ENCODE assay signal across 2 fruit fly cellular contexts in genomic region chr3L:5182255-5182993, dm6.
TF ChIP-seq lines count a peak whose summit lies in the region.

No protein-coding gene starts in this region.

TF ChIP-seq in whole organism, embryonic, 481 proteins besides CTCF, POLR2A, EP300 and RAD21 (continued from another document and continues in another):
- no peak for TF ChIP-seq CG14965 (GFP tag; optimal IDR thresholded peaks at IDR 0.05; lab: Kevin White, UChicago; ENCODE audit: borderline replicate concordance)
- peak; percentile 43 for TF ChIP-seq caup (GFP tag; optimal IDR thresholded peaks at IDR 0.05; lab: Kevin White, UChicago; ENCODE audit: severe bottlenecking)
- TF ChIP-seq her (GFP tag; optimal IDR thresholded peaks at IDR 0.05; lab: Kevin White, UChicago) = no peak
- TF ChIP-seq ci (GFP tag; IDR thresholded peaks at IDR 0.05; lab: Robert Waterston, UW) = peak; percentile 53; the same call in 1 of the 3 replicates
- peak; percentile 17 for TF ChIP-seq CG1233 (GFP tag; optimal IDR thresholded peaks at IDR 0.05; lab: Kevin White, UChicago)
- peak; percentile 85 for TF ChIP-seq sens (GFP tag; lab: Kevin White, UChicago)
- peak; percentile 28; the same call in 1 of the 2 replicates for TF ChIP-seq Ada2b (GFP tag; IDR thresholded peaks at IDR 0.05; lab: Robert Waterston, UW)
- TF ChIP-seq ro (GFP tag; IDR thresholded peaks at IDR 0.05; lab: Robert Waterston, UW) = no peak
- TF ChIP-seq Blimp-1 (GFP tag; optimal IDR thresholded peaks at IDR 0.05; lab: Kevin White, UChicago) = peak; percentile 41
- peak; percentile 17 for TF ChIP-seq bcd (GFP tag; optimal IDR thresholded peaks at IDR 0.05; lab: Kevin White, UChicago)
- peak; percentile 77 for TF ChIP-seq lab (GFP tag; optimal IDR thresholded peaks at IDR 0.05; lab: Kevin White, UChicago)
- peak; percentile 44 for TF ChIP-seq Asciz (GFP tag; optimal IDR thresholded peaks at IDR 0.05; lab: Kevin White, UChicago)
- peak in 1 of 2 experiments; percentile 52 for TF ChIP-seq bsh (GFP tag; optimal IDR thresholded peaks at IDR 0.05; lab: Kevin White, UChicago)
- TF ChIP-seq CG32772 (GFP tag; IDR thresholded peaks at IDR 0.05; lab: Robert Waterston, UW) = no peak
- peak; percentile 75 for TF ChIP-seq Hmr (GFP tag; optimal IDR thresholded peaks at IDR 0.05; lab: Kevin White, UChicago)
- TF ChIP-seq kah (GFP tag; optimal IDR thresholded peaks at IDR 0.05; lab: Kevin White, UChicago) = no peak
- peak; percentile 26 for TF ChIP-seq HHEX (GFP tag; optimal IDR thresholded peaks at IDR 0.05; lab: Kevin White, UChicago)
- TF ChIP-seq CG31388 (GFP tag; optimal IDR thresholded peaks at IDR 0.05; lab: Kevin White, UChicago) = no peak
- TF ChIP-seq E2f2 (GFP tag; IDR thresholded peaks at IDR 0.05; lab: Robert Waterston, UW) = peak; percentile 31; the same call in 1 of the 2 replicates
- TF ChIP-seq pb (GFP tag; optimal IDR thresholded peaks at IDR 0.05; lab: Kevin White, UChicago) = peak; percentile 24
- peak; percentile 8 for TF ChIP-seq sqz (GFP tag; optimal IDR thresholded peaks at IDR 0.05; lab: Kevin White, UChicago)
- no peak for TF ChIP-seq Awh (GFP tag; IDR thresholded peaks at IDR 0.05; lab: Robert Waterston, UW)
- TF ChIP-seq psq (GFP tag; optimal IDR thresholded peaks at IDR 0.05; lab: Kevin White, UChicago) = no peak
- TF ChIP-seq ind (GFP tag; optimal IDR thresholded peaks at IDR 0.05; lab: Kevin White, UChicago) = peak; percentile 27
- TF ChIP-seq GATAe (GFP tag; conservative IDR thresholded peaks at IDR 0.05; lab: Robert Waterston, UW) = no peak
- TF ChIP-seq Dfd (GFP tag; optimal IDR thresholded peaks at IDR 0.05; lab: Kevin White, UChicago) = no peak
- no peak for TF ChIP-seq CG13287 (GFP tag; IDR thresholded peaks at IDR 0.05; lab: Robert Waterston, UW; ENCODE audit: partially characterized antibody)
- peak; percentile 41 for TF ChIP-seq CG8388 (GFP tag; optimal IDR thresholded peaks at IDR 0.05; lab: Kevin White, UChicago)
- TF ChIP-seq CG15011 (GFP tag; optimal IDR thresholded peaks at IDR 0.05; lab: Kevin White, UChicago) = peak; percentile 7
- TF ChIP-seq bab2 (GFP tag; optimal IDR thresholded peaks at IDR 0.05; lab: Kevin White, UChicago) = peak; percentile 17
- TF ChIP-seq zf30C (GFP tag; optimal IDR thresholded peaks at IDR 0.05; lab: Kevin White, UChicago) = peak; percentile 28
- peak; percentile 52 for TF ChIP-seq CG1603 (tag; optimal IDR thresholded peaks at IDR 0.05; lab: Kevin White, UChicago)
- TF ChIP-seq lmd (GFP tag; IDR thresholded peaks at IDR 0.05; lab: Robert Waterston, UW) = peak; percentile 36
- TF ChIP-seq chif (GFP tag; optimal IDR thresholded peaks at IDR 0.05; lab: Kevin White, UChicago) = no peak
- TF ChIP-seq CG9817 (tag; optimal IDR thresholded peaks at IDR 0.05; lab: Kevin White, UChicago) = peak; percentile 28
- TF ChIP-seq Dbx (GFP tag; IDR thresholded peaks at IDR 0.05; lab: Robert Waterston, UW) = peak; percentile 56; the same call in 1 of the 3 replicates
- TF ChIP-seq Poxn (GFP tag; IDR thresholded peaks at IDR 0.05; lab: Robert Waterston, UW) = no peak
- peak; percentile 5 for TF ChIP-seq Bteb2 (GFP tag; optimal IDR thresholded peaks at IDR 0.05; lab: Kevin White, UChicago)
- TF ChIP-seq D19A (tag; optimal IDR thresholded peaks at IDR 0.05; lab: Kevin White, UChicago) = peak; percentile 14
- TF ChIP-seq Fer3 (tag; optimal IDR thresholded peaks at IDR 0.05; lab: Kevin White, UChicago) = peak; percentile 36
- peak; percentile 24 for TF ChIP-seq ewg (GFP tag; optimal IDR thresholded peaks at IDR 0.05; lab: Kevin White, UChicago)
- no peak for TF ChIP-seq MESR4 (GFP tag; optimal IDR thresholded peaks at IDR 0.05; lab: Kevin White, UChicago)
- peak; percentile 59 for TF ChIP-seq CG7839 (tag; optimal IDR thresholded peaks at IDR 0.05; lab: Kevin White, UChicago)
- TF ChIP-seq slou (GFP tag; optimal IDR thresholded peaks at IDR 0.05; lab: Kevin White, UChicago) = peak; percentile 20
- peak; percentile 31 for TF ChIP-seq CG6683 (GFP tag; optimal IDR thresholded peaks at IDR 0.05; lab: Kevin White, UChicago)
- TF ChIP-seq CG12391 (tag; optimal IDR thresholded peaks at IDR 0.05; lab: Kevin White, UChicago) = peak; percentile 57
- no peak for TF ChIP-seq run (tag; optimal IDR thresholded peaks at IDR 0.05; lab: Kevin White, UChicago)
- no peak for TF ChIP-seq dmrt11E (tag; optimal IDR thresholded peaks at IDR 0.05; lab: Kevin White, UChicago)
- TF ChIP-seq CG9932 (GFP tag; IDR thresholded peaks at IDR 0.05; lab: Robert Waterston, UW) = peak; percentile 33; the same call in 1 of the 2 replicates
- TF ChIP-seq CG18764 (GFP tag; optimal IDR thresholded peaks at IDR 0.05; lab: Kevin White, UChicago) = no peak
- peak; percentile 24 for TF ChIP-seq CG10267 (tag; optimal IDR thresholded peaks at IDR 0.05; lab: Kevin White, UChicago)
- peak; percentile 10 for TF ChIP-seq Camta (GFP tag; optimal IDR thresholded peaks at IDR 0.05; lab: Kevin White, UChicago)
- TF ChIP-seq Rfx (GFP tag; IDR thresholded peaks at IDR 0.05; lab: Robert Waterston, UW) = peak; percentile 55
- no peak for TF ChIP-seq CG11247 (GFP tag; IDR thresholded peaks at IDR 0.05; lab: Robert Waterston, UW)
- peak; percentile 38 for TF ChIP-seq phol (tag; optimal IDR thresholded peaks at IDR 0.05; lab: Kevin White, UChicago)
- peak; percentile 39 for TF ChIP-seq Hr3 (GFP tag; optimal IDR thresholded peaks at IDR 0.05; lab: Kevin White, UChicago)
- TF ChIP-seq vvl (GFP tag; IDR thresholded peaks at IDR 0.05; lab: Robert Waterston, UW) = peak; percentile 77
- no peak for TF ChIP-seq cad (GFP tag; optimal IDR thresholded peaks at IDR 0.05; lab: Kevin White, UChicago)
- no peak for TF ChIP-seq HmgZ (tag; optimal IDR thresholded peaks at IDR 0.05; lab: Kevin White, UChicago)
- TF ChIP-seq nom (GFP tag; optimal IDR thresholded peaks at IDR 0.05; lab: Kevin White, UChicago) = no peak
- TF ChIP-seq unpg (GFP tag; optimal IDR thresholded peaks at IDR 0.05; lab: Kevin White, UChicago) = peak; percentile 38
- TF ChIP-seq NC2β (GFP tag; optimal IDR thresholded peaks at IDR 0.05; lab: Kevin White, UChicago) = no peak
- no peak for TF ChIP-seq nerfin-2 (GFP tag; IDR thresholded peaks at IDR 0.05; lab: Robert Waterston, UW; ENCODE audit: partially characterized antibody)
- peak; percentile 52 for TF ChIP-seq CG6689 (GFP tag; IDR thresholded peaks at IDR 0.05; lab: Robert Waterston, UW)
- TF ChIP-seq CG1647 (GFP tag; optimal IDR thresholded peaks at IDR 0.05; lab: Kevin White, UChicago) = no peak
- TF ChIP-seq fd102C (GFP tag; optimal IDR thresholded peaks at IDR 0.05; lab: Kevin White, UChicago) = no peak

TF ChIP-seq in whole organism, prepupa, 60 proteins besides CTCF, POLR2A, EP300 and RAD21 (continued from another document):
- TF ChIP-seq CG16779 (tag; optimal IDR thresholded peaks at IDR 0.05; lab: Kevin White, UChicago) (no peak), Sox15 (GFP tag; optimal IDR thresholded peaks at IDR 0.05; lab: Kevin White, UChicago) (no peak), CG15336 (GFP tag; IDR thresholded peaks at IDR 0.05; lab: Robert Waterston, UW) (peak; percentile 33; the same call in 1 of the 2 replicates), CG8632 (GFP tag; optimal IDR thresholded peaks at IDR 0.05; lab: Kevin White, UChicago) (peak; percentile 27), Hr4 (GFP tag; optimal IDR thresholded peaks at IDR 0.05; lab: Kevin White, UChicago) (peak; percentile 0), spab (GFP tag; optimal IDR thresholded peaks at IDR 0.05; lab: Kevin White, UChicago) (peak; percentile 29), Ets21C (GFP tag; optimal IDR thresholded peaks at IDR 0.05; lab: Kevin White, UChicago) (peak; percentile 16), Blimp-1 (GFP tag; optimal IDR thresholded peaks at IDR 0.05; lab: Kevin White, UChicago) (no peak), CG10631 (GFP tag; optimal IDR thresholded peaks at IDR 0.05; lab: Kevin White, UChicago) (peak; percentile 22), CG6792 (GFP tag; optimal IDR thresholded peaks at IDR 0.05; lab: Kevin White, UChicago) (peak; percentile 43), CG8319 (GFP tag; optimal IDR thresholded peaks at IDR 0.05; lab: Kevin White, UChicago) (peak; percentile 44), CG9139 (GFP tag; optimal IDR thresholded peaks at IDR 0.05; lab: Kevin White, UChicago) (no peak), dsx (GFP tag; optimal IDR thresholded peaks at IDR 0.05; lab: Kevin White, UChicago; ENCODE audit: poor library complexity, severe bottlenecking) (no peak), salr (GFP tag; optimal IDR thresholded peaks at IDR 0.05; lab: Kevin White, UChicago) (peak in 1 of 2 experiments; percentile 28), CG3032 (tag; optimal IDR thresholded peaks at IDR 0.05; lab: Kevin White, UChicago) (peak; percentile 20), OdsH (GFP tag; optimal IDR thresholded peaks at IDR 0.05; lab: Kevin White, UChicago) (peak; percentile 45), CG3919 (GFP tag; optimal IDR thresholded peaks at IDR 0.05; lab: Kevin White, UChicago) (peak; percentile 36), pdm3 (GFP tag; optimal IDR thresholded peaks at IDR 0.05; lab: Kevin White, UChicago) (peak; percentile 40), lz (GFP tag; optimal IDR thresholded peaks at IDR 0.05; lab: Kevin White, UChicago) (peak; percentile 23), esn (GFP tag; optimal IDR thresholded peaks at IDR 0.05; lab: Kevin White, UChicago) (peak; percentile 40), Ets96B (tag; optimal IDR thresholded peaks at IDR 0.05; lab: Kevin White, UChicago) (peak; percentile 20), CG6163 (GFP tag; IDR thresholded peaks at IDR 0.05; lab: Robert Waterston, UW) (0 out of 3 replicates have a peak, but pooled peaks have one; percentile 39), CG34406 (GFP tag; optimal IDR thresholded peaks at IDR 0.05; lab: Kevin White, UChicago) (peak; percentile 26), Hr38 (GFP tag; optimal IDR thresholded peaks at IDR 0.05; lab: Kevin White, UChicago) (no peak), CG11762 (GFP tag; optimal IDR thresholded peaks at IDR 0.05; lab: Kevin White, UChicago; ENCODE audit: insufficient read depth) (no peak), Sox14 (GFP tag; optimal IDR thresholded peaks at IDR 0.05; lab: Kevin White, UChicago) (peak; percentile 10), CG4318 (GFP tag; optimal IDR thresholded peaks at IDR 0.05; lab: Kevin White, UChicago) (no peak), cyc (GFP tag; optimal IDR thresholded peaks at IDR 0.05; lab: Kevin White, UChicago) (peak; percentile 7), CG32006 (GFP tag; optimal IDR thresholded peaks at IDR 0.05; lab: Kevin White, UChicago) (peak; percentile 34), topi (GFP tag; optimal IDR thresholded peaks at IDR 0.05; lab: Kevin White, UChicago) (peak; percentile 53), net (GFP tag; optimal IDR thresholded peaks at IDR 0.05; lab: Kevin White, UChicago) (peak; percentile 10), CG6854 (GFP tag; optimal IDR thresholded peaks at IDR 0.05; lab: Kevin White, UChicago) (no peak), fkh (GFP tag; optimal IDR thresholded peaks at IDR 0.05; lab: Kevin White, UChicago) (no peak)
